Fruit fly (Drosophila melanogaster) whole organism, prepupa: Measurements from ENCODE around the gene Apl.

Experiments used
- CG10631 ChIP-seq: fragments of 200-800 bp; sonication (Bioruptor generic); optimal IDR thresholded peaks from 2 replicates; lab custom pipeline; 2016; ENCODE audit warnings: missing biosample characterization, missing genetic modification characterization
- CG10669 ChIP-seq: fragments of 200-800 bp; sonication (Bioruptor generic); optimal IDR thresholded peaks from 3 replicates; lab custom pipeline; 2018; ENCODE audit warnings: missing biosample characterization, mild to moderate bottlenecking, missing genetic modification characterization, moderate library complexity
- CG11762 ChIP-seq: fragments of 200-800 bp; sonication (Bioruptor generic); optimal IDR thresholded peaks from 3 replicates; lab custom pipeline; 2016; ENCODE audit warnings: missing biosample characterization, missing genetic modification characterization; ENCODE audit not compliant: insufficient read depth
- CG16779 ChIP-seq: fragments of 200-800 bp; sonication (Bioruptor generic); optimal IDR thresholded peaks from 3 replicates; lab custom pipeline; 2017; ENCODE audit warnings: missing biosample characterization, mild to moderate bottlenecking, missing genetic modification characterization
- CG3032 ChIP-seq: fragments of 200-800 bp; optimal IDR thresholded peaks from 2 replicates; lab custom pipeline; 2019; ENCODE audit warnings: missing biosample characterization, mild to moderate bottlenecking, missing genetic modification characterization, moderate library complexity
- CG3919 ChIP-seq: fragments of 200-800 bp; sonication (Bioruptor generic); optimal IDR thresholded peaks from 3 replicates; lab custom pipeline; 2016; ENCODE audit warnings: missing biosample characterization, missing genetic modification characterization
- CG6792 ChIP-seq: fragments of 200-800 bp; sonication (Bioruptor generic); optimal IDR thresholded peaks from 3 replicates; lab custom pipeline; 2016; ENCODE audit warnings: missing biosample characterization, missing genetic modification characterization
- CG6808 ChIP-seq: fragments of 200-800 bp; sonication (Bioruptor generic); optimal IDR thresholded peaks from 3 replicates; lab custom pipeline; 2017; ENCODE audit warnings: missing biosample characterization, missing genetic modification characterization, mild to moderate bottlenecking, moderate library complexity, missing genetic modification reagents
- CG6854 ChIP-seq: fragments of 200-800 bp; sonication (Bioruptor generic); optimal IDR thresholded peaks from 2 replicates; lab custom pipeline; 2017; ENCODE audit warnings: missing biosample characterization, mild to moderate bottlenecking, missing genetic modification characterization
- CG7368 ChIP-seq: fragments of 200-800 bp; sonication (Bioruptor generic); optimal IDR thresholded peaks from 3 replicates; lab custom pipeline; 2016; ENCODE audit warnings: missing biosample characterization, missing genetic modification characterization
- CG8319 ChIP-seq: fragments of 200-800 bp; sonication (Bioruptor generic); optimal IDR thresholded peaks from 3 replicates; lab custom pipeline; 2016; ENCODE audit warnings: missing biosample characterization, missing genetic modification characterization
- CG8632 ChIP-seq: fragments of 200-800 bp; sonication (Bioruptor generic); optimal IDR thresholded peaks from 3 replicates; lab custom pipeline; 2016; ENCODE audit warnings: missing biosample characterization, missing genetic modification characterization
- CG9139 ChIP-seq: fragments of 200-800 bp; sonication (Bioruptor generic); optimal IDR thresholded peaks from 3 replicates; lab custom pipeline; 2017; ENCODE audit warnings: missing biosample characterization, mild to moderate bottlenecking, missing genetic modification characterization
- Ets21C ChIP-seq: fragments of 200-800 bp; sonication (Bioruptor generic); optimal IDR thresholded peaks from 3 replicates; lab custom pipeline; 2016; ENCODE audit warnings: missing biosample characterization, missing genetic modification characterization
- Hr38 ChIP-seq: sonication (Bioruptor generic); optimal IDR thresholded peaks from 2 replicates; lab custom pipeline; 2016; ENCODE audit warnings: missing biosample characterization, missing genetic modification characterization
- Hr4 ChIP-seq: fragments of 200-800 bp; sonication (Bioruptor generic); optimal IDR thresholded peaks from 3 replicates; lab custom pipeline; 2016; ENCODE audit warnings: missing biosample characterization, missing genetic modification characterization
- OdsH ChIP-seq: fragments of 200-800 bp; sonication (Bioruptor generic); optimal IDR thresholded peaks from 3 replicates; lab custom pipeline; 2016; ENCODE audit warnings: missing biosample characterization, missing genetic modification characterization
- Sox15 ChIP-seq: fragments of 200-800 bp; sonication (Bioruptor generic); optimal IDR thresholded peaks from 3 replicates; lab custom pipeline; 2016; ENCODE audit warnings: missing biosample characterization, missing genetic modification characterization
- achi ChIP-seq: fragments of 200-800 bp; sonication (Bioruptor generic); optimal IDR thresholded peaks from 3 replicates; lab custom pipeline; 2016; ENCODE audit warnings: missing biosample characterization, missing genetic modification characterization
- acj6 ChIP-seq: fragments of 200-800 bp; sonication (Bioruptor generic); optimal IDR thresholded peaks from 3 replicates; lab custom pipeline; 2016; ENCODE audit warnings: missing biosample characterization, missing genetic modification characterization
- fd59A ChIP-seq: fragments of 200-800 bp; sonication (Bioruptor generic); optimal IDR thresholded peaks from 2 replicates; lab custom pipeline; 2017; ENCODE audit warnings: missing biosample characterization, mild to moderate bottlenecking, missing genetic modification characterization, missing genetic modification reagents
- fkh ChIP-seq: fragments of 200-800 bp; sonication (Bioruptor generic); optimal IDR thresholded peaks from 3 replicates; lab custom pipeline; 2017; ENCODE audit warnings: missing biosample characterization, mild to moderate bottlenecking, missing genetic modification characterization, moderate library complexity
- pdm3 ChIP-seq: fragments of 200-800 bp; sonication (Bioruptor generic); optimal IDR thresholded peaks from 3 replicates; lab custom pipeline; 2016; ENCODE audit warnings: missing biosample characterization, missing genetic modification characterization
- salr ChIP-seq, 2 experiments: fragments of 200-800 bp; sonication (Bioruptor generic); optimal IDR thresholded peaks; 3 replicates each; lab custom pipeline; 2016 to 2018; ENCODE audit warnings: missing biosample characterization in 2 of 2, missing genetic modification characterization in 2 of 2, mild to moderate bottlenecking in 1 of 2
- ss ChIP-seq, 2 experiments: fragments of 200-800 bp; sonication (Bioruptor generic); optimal IDR thresholded peaks; 2 replicates in 1 of 2; 3 replicates in 1 of 2; lab custom pipeline; 2017 to 2018; ENCODE audit warnings: mild to moderate bottlenecking in 2 of 2, missing biosample characterization in 2 of 2, missing genetic modification characterization in 2 of 2, moderate library complexity in 1 of 2
- topi ChIP-seq: fragments of 200-800 bp; sonication (Bioruptor generic); optimal IDR thresholded peaks from 3 replicates; lab custom pipeline; 2016; ENCODE audit warnings: missing biosample characterization, missing genetic modification characterization
- vri ChIP-seq: fragments of 200-800 bp; sonication (Bioruptor generic); optimal IDR thresholded peaks from 3 replicates; lab custom pipeline; 2016; ENCODE audit warnings: missing biosample characterization, mild to moderate bottlenecking, missing genetic modification characterization

The Apl gene

DNA sequence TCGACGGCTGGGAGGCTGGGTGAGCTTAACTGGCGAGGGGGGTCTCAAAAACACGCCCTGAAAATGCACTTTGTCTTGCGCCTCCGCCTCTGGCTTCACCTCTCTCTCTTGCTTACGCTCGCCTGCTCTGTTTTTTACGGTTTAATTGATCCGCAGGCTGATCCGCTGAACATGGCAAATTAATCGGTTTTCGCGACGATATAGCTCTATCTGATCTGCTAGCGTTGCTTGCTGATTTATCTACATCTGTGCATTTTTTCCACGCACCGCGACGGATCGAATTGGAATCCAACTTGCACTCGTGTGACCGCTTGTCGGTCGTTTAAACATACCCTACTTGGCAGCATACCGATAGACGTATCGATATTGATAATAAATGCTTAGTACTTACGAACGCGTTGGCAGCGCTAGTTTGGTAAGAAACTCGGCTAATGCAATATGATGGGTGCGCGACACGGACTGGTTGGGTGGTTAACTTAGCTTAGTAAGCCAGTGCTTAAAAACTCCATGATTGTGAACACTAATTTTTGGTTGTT, 52.7 kb downstream of the Apl start, which contains the start of gene Abl (continued):
- TF ChIP-seq CG10669 (GFP tag; lab: Kevin White, UChicago) = no peak
- peak; percentile 59 to 63 for TF ChIP-seq ss (GFP tag; optimal IDR thresholded peaks at IDR 0.05; lab: Kevin White, UChicago)
- TF ChIP-seq CG8632 (GFP tag; lab: Kevin White, UChicago) = no peak
- no peak for TF ChIP-seq Hr38 (GFP tag; lab: Kevin White, UChicago)
- peak; percentile 4 for TF ChIP-seq acj6 (GFP tag; lab: Kevin White, UChicago)
- TF ChIP-seq CG7368 (GFP tag; lab: Kevin White, UChicago) = peak; percentile 37
- no peak for TF ChIP-seq fd59A (GFP tag; lab: Kevin White, UChicago)
- peak; percentile 16 for TF ChIP-seq topi (GFP tag; lab: Kevin White, UChicago)
- peak; percentile 3 for TF ChIP-seq fkh (GFP tag; lab: Kevin White, UChicago)
- TF ChIP-seq vri (GFP tag; lab: Kevin White, UChicago) = peak; percentile 37
- TF ChIP-seq Ets21C (GFP tag; lab: Kevin White, UChicago) = peak; percentile 32
- no peak for TF ChIP-seq CG6792
- peak; percentile 87 for TF ChIP-seq CG6854 (GFP tag; lab: Kevin White, UChicago)
- TF ChIP-seq CG10631 (GFP tag; lab: Kevin White, UChicago) = peak; percentile 35
- TF ChIP-seq CG6808 (GFP tag; lab: Kevin White, UChicago) = peak; percentile 56
- TF ChIP-seq CG9139 = peak; percentile 50
- TF ChIP-seq Sox15 (GFP tag; lab: Kevin White, UChicago) = peak; percentile 19
- TF ChIP-seq CG3919 = peak; percentile 47
- peak; percentile 37 for TF ChIP-seq CG16779 (tag; lab: Kevin White, UChicago)
- TF ChIP-seq achi = no peak
- no peak for TF ChIP-seq salr (GFP tag; optimal IDR thresholded peaks at IDR 0.05; lab: Kevin White, UChicago)
- TF ChIP-seq CG3032 (tag; lab: Kevin White, UChicago) = peak; percentile 9
- no peak for TF ChIP-seq CG8319 (GFP tag; lab: Kevin White, UChicago)
- no peak for TF ChIP-seq pdm3 (GFP tag; lab: Kevin White, UChicago)
- TF ChIP-seq OdsH (GFP tag; lab: Kevin White, UChicago) = peak; percentile 13
- no peak for TF ChIP-seq CG11762
- TF ChIP-seq Hr4 (GFP tag; lab: Kevin White, UChicago) = no peak
